Fruit fly (Drosophila melanogaster) whole organism, embryonic: ENCODE results near the gene CG13075.

Experiments used
- Antp ChIP-seq: fragments of 200-800 bp; sonication (Bioruptor generic); optimal IDR thresholded peaks from 3 replicates; lab custom pipeline; 2016; ENCODE audit warnings: missing biosample characterization, missing genetic modification characterization
- Bgb ChIP-seq: fragments of 200-800 bp; sonication (Bioruptor generic); IDR thresholded peaks from 2 replicates; pipeline ENCODE4 v1.3.6; 2022; ENCODE audit warnings: missing biosample characterization, missing genetic modification characterization; ENCODE audit not compliant: partially characterized antibody
- C15 ChIP-seq: fragments of 200-800 bp; sonication (Bioruptor generic); IDR thresholded peaks from 3 replicates; pipeline ENCODE4 v1.3.6; 2022; ENCODE audit warnings: missing biosample characterization, missing genetic modification characterization
- CG10147 ChIP-seq: fragments of 200-800 bp; sonication (Bioruptor generic); optimal IDR thresholded peaks from 2 replicates; lab custom pipeline; 2019; ENCODE audit warnings: missing biosample characterization, mild to moderate bottlenecking, missing genetic modification characterization, moderate library complexity
- CG10209 ChIP-seq: fragments of 200-800 bp; sonication (Bioruptor generic); optimal IDR thresholded peaks from 3 replicates; lab custom pipeline; 2017; ENCODE audit warnings: missing biosample characterization, mild to moderate bottlenecking, missing genetic modification characterization, missing genetic modification reagents
- CG10543 ChIP-seq: fragments of 200-800 bp; sonication (Bioruptor generic); optimal IDR thresholded peaks from 3 replicates; lab custom pipeline; 2017; ENCODE audit warnings: missing biosample characterization, mild to moderate bottlenecking, missing genetic modification characterization, moderate library complexity
- CG11085 ChIP-seq: fragments of 200-800 bp; sonication (Bioruptor generic); IDR thresholded peaks from 2 replicates; pipeline ENCODE4 v1.3.6; 2022; ENCODE audit warnings: missing biosample characterization, missing genetic modification characterization
- CG11695 ChIP-seq: fragments of 200-800 bp; sonication (Bioruptor generic); IDR thresholded peaks from 3 replicates; pipeline ENCODE4 v1.3.6; 2022; ENCODE audit warnings: missing biosample characterization, missing genetic modification characterization
- CG12659 ChIP-seq: fragments of 200-800 bp; sonication (Bioruptor generic); optimal IDR thresholded peaks from 3 replicates; lab custom pipeline; 2017; ENCODE audit warnings: mild to moderate bottlenecking, missing biosample characterization, missing genetic modification reagents, missing genetic modification characterization
- CG12744 ChIP-seq: fragments of 200-800 bp; sonication (Bioruptor generic); optimal IDR thresholded peaks from 2 replicates; lab custom pipeline; 2016; ENCODE audit warnings: missing biosample characterization, missing genetic modification characterization
- CG13287 ChIP-seq: fragments of 200-800 bp; sonication (Bioruptor generic); IDR thresholded peaks from 2 replicates; pipeline ENCODE4 v1.3.6; 2022; ENCODE audit warnings: missing biosample characterization, missing genetic modification characterization; ENCODE audit not compliant: partially characterized antibody
- CG14710 ChIP-seq: fragments of 200-800 bp; sonication (Bioruptor generic); optimal IDR thresholded peaks from 3 replicates; lab custom pipeline; 2019; ENCODE audit warnings: missing biosample characterization, mild to moderate bottlenecking, missing genetic modification characterization, moderate library complexity
- CG14860 ChIP-seq: fragments of 200-800 bp; sonication (Bioruptor generic); IDR thresholded peaks from 3 replicates; pipeline ENCODE4 v1.3.6; 2022; ENCODE audit warnings: missing biosample characterization, missing genetic modification characterization; ENCODE audit not compliant: partially characterized antibody
- CG2116 ChIP-seq: fragments of 200-800 bp; sonication (Bioruptor generic); optimal IDR thresholded peaks from 3 replicates; lab custom pipeline; 2018; ENCODE audit warnings: missing biosample characterization, mild to moderate bottlenecking, missing genetic modification characterization
- CG34422 ChIP-seq: fragments of 200-800 bp; sonication (Bioruptor generic); IDR thresholded peaks from 3 replicates; pipeline ENCODE4 v1.3.6; 2022; ENCODE audit warnings: missing biosample characterization, missing genetic modification characterization
- CG4617 ChIP-seq: fragments of 200-800 bp; sonication (Bioruptor generic); optimal IDR thresholded peaks from 3 replicates; lab custom pipeline; 2016; ENCODE audit warnings: missing biosample characterization, missing genetic modification characterization, borderline replicate concordance
- CG4707 ChIP-seq: fragments of 200-800 bp; sonication (Bioruptor generic); optimal IDR thresholded peaks from 2 replicates; lab custom pipeline; 2018; ENCODE audit warnings: missing biosample characterization, mild to moderate bottlenecking, missing genetic modification characterization, moderate library complexity
- CG6272 ChIP-seq: fragments of 200-800 bp; sonication (Bioruptor generic); IDR thresholded peaks from 2 replicates; pipeline ENCODE4 v1.3.6; 2022; ENCODE audit warnings: missing biosample characterization, missing genetic modification characterization
- CG6813 ChIP-seq: fragments of 200-800 bp; sonication (Bioruptor generic); optimal IDR thresholded peaks from 2 replicates; lab custom pipeline; 2017; ENCODE audit warnings: missing biosample characterization, missing genetic modification characterization, mild to moderate bottlenecking, moderate library complexity, missing genetic modification reagents
- CG7839 ChIP-seq: fragments of 200-800 bp; sonication (Bioruptor generic); optimal IDR thresholded peaks from 3 replicates; lab custom pipeline; 2018; ENCODE audit warnings: missing biosample characterization, mild to moderate bottlenecking, missing genetic modification characterization, moderate library complexity
- CG8089 ChIP-seq: fragments of 200-800 bp; sonication (Bioruptor generic); optimal IDR thresholded peaks from 3 replicates; lab custom pipeline; 2016; ENCODE audit warnings: missing biosample characterization, missing genetic modification characterization
- CG8765 ChIP-seq: fragments of 200-800 bp; sonication (Bioruptor generic); IDR thresholded peaks from 2 replicates; pipeline ENCODE4 v1.3.6; 2022; ENCODE audit warnings: missing biosample characterization, missing genetic modification characterization
- Camta ChIP-seq: fragments of 200-800 bp; sonication (Bioruptor generic); optimal IDR thresholded peaks from 2 replicates; lab custom pipeline; 2016; ENCODE audit warnings: missing biosample characterization, missing genetic modification characterization
- Dbx ChIP-seq: fragments of 200-800 bp; sonication (Bioruptor generic); IDR thresholded peaks from 3 replicates; pipeline ENCODE4 v1.3.6; 2022; ENCODE audit warnings: missing biosample characterization, missing genetic modification characterization
- Dip3 ChIP-seq: fragments of 200-800 bp; sonication (Bioruptor generic); optimal IDR thresholded peaks from 3 replicates; lab custom pipeline; 2016; ENCODE audit warnings: missing biosample characterization, missing genetic modification characterization
- Dp ChIP-seq: fragments of 200-800 bp; sonication (Bioruptor generic); optimal IDR thresholded peaks from 2 replicates; lab custom pipeline; 2018; ENCODE audit warnings: missing biosample characterization, mild to moderate bottlenecking, missing genetic modification characterization, moderate library complexity
- Drgx ChIP-seq: fragments of 200-800 bp; sonication (Bioruptor generic); IDR thresholded peaks from 2 replicates; pipeline ENCODE4 v1.3.6; 2022; ENCODE audit warnings: missing biosample characterization, missing genetic modification characterization
- Fer2 ChIP-seq: fragments of 200-800 bp; sonication (Bioruptor generic); optimal IDR thresholded peaks from 2 replicates; lab custom pipeline; 2018; ENCODE audit warnings: missing biosample characterization, mild to moderate bottlenecking, missing genetic modification characterization, moderate library complexity
- H15 ChIP-seq: fragments of 200-800 bp; sonication (Bioruptor generic); IDR thresholded peaks from 3 replicates; pipeline ENCODE4 v1.3.6; 2022; ENCODE audit warnings: missing biosample characterization, missing genetic modification characterization
- NK7.1 ChIP-seq: fragments of 200-800 bp; sonication (Bioruptor generic); optimal IDR thresholded peaks from 3 replicates; lab custom pipeline; 2016; ENCODE audit warnings: missing biosample characterization, missing genetic modification characterization
- Side ChIP-seq: fragments of 200-800 bp; sonication (Bioruptor generic); optimal IDR thresholded peaks from 2 replicates; lab custom pipeline; 2016; ENCODE audit warnings: missing biosample characterization, missing genetic modification characterization
- Sox102F ChIP-seq: fragments of 200-800 bp; sonication (Bioruptor generic); optimal IDR thresholded peaks from 2 replicates; lab custom pipeline; 2018; ENCODE audit warnings: missing biosample characterization, mild to moderate bottlenecking, missing genetic modification characterization, moderate library complexity
- TFAM ChIP-seq: fragments of 200-800 bp; sonication (Bioruptor generic); optimal IDR thresholded peaks from 2 replicates; lab custom pipeline; 2017; ENCODE audit warnings: missing biosample characterization, missing genetic modification characterization, inconsistent platforms
- aop ChIP-seq: fragments of 200-800 bp; sonication (Bioruptor generic); IDR thresholded peaks from 2 replicates; pipeline ENCODE4 v1.3.6; 2022; ENCODE audit warnings: missing biosample characterization, missing genetic modification characterization
- bab2 ChIP-seq: fragments of 200-800 bp; sonication (Bioruptor generic); optimal IDR thresholded peaks from 2 replicates; lab custom pipeline; 2016; ENCODE audit warnings: missing biosample characterization, missing genetic modification characterization
- cad ChIP-seq: fragments of >200 bp; optimal IDR thresholded peaks from 2 replicates; lab custom pipeline; 2017; ENCODE audit warnings: missing biosample characterization, missing genetic modification characterization
- cg ChIP-seq: fragments of 200-800 bp; sonication (Bioruptor generic); optimal IDR thresholded peaks from 3 replicates; lab custom pipeline; 2019; ENCODE audit warnings: missing biosample characterization, mild to moderate bottlenecking, missing genetic modification characterization, moderate library complexity
- ci ChIP-seq: fragments of 200-800 bp; sonication (Bioruptor generic); IDR thresholded peaks from 3 replicates; pipeline ENCODE4 v1.3.6; 2022; ENCODE audit warnings: missing biosample characterization, missing genetic modification characterization
- cwo ChIP-seq: fragments of 200-800 bp; sonication (Bioruptor generic); optimal IDR thresholded peaks from 3 replicates; lab custom pipeline; 2017; ENCODE audit warnings: missing biosample characterization, missing genetic modification characterization, mild to moderate bottlenecking, moderate library complexity, missing genetic modification reagents
- en ChIP-seq: fragments of 200-800 bp; sonication (Bioruptor generic); optimal IDR thresholded peaks from 2 replicates; lab custom pipeline; 2016; ENCODE audit warnings: missing biosample characterization, missing genetic modification characterization
- ewg ChIP-seq: fragments of 200-800 bp; sonication (Bioruptor generic); optimal IDR thresholded peaks from 3 replicates; lab custom pipeline; 2017; ENCODE audit warnings: mild to moderate bottlenecking, missing biosample characterization, missing genetic modification reagents, missing genetic modification characterization
- grn ChIP-seq: fragments of 200-800 bp; sonication (Bioruptor generic); optimal IDR thresholded peaks from 3 replicates; lab custom pipeline; 2017; ENCODE audit warnings: missing biosample characterization, missing genetic modification characterization
- knrl ChIP-seq: fragments of 200-800 bp; sonication (Bioruptor generic); IDR thresholded peaks from 3 replicates; pipeline ENCODE4 v1.3.6; 2022; ENCODE audit warnings: missing biosample characterization, missing genetic modification characterization; ENCODE audit not compliant: partially characterized antibody
- nmo ChIP-seq: fragments of 200-800 bp; sonication (Bioruptor generic); optimal IDR thresholded peaks from 2 replicates; lab custom pipeline; 2018; ENCODE audit warnings: missing biosample characterization, mild to moderate bottlenecking, missing genetic modification characterization, moderate library complexity
- oc ChIP-seq: fragments of 200-800 bp; sonication (Bioruptor generic); optimal IDR thresholded peaks from 2 replicates; lab custom pipeline; 2018; ENCODE audit warnings: missing biosample characterization, mild to moderate bottlenecking, missing genetic modification characterization, moderate library complexity
- ranshi ChIP-seq: fragments of 200-800 bp; sonication (Bioruptor generic); IDR thresholded peaks from 2 replicates; pipeline ENCODE4 v1.3.6; 2022; ENCODE audit warnings: missing biosample characterization, missing genetic modification characterization
- repo ChIP-seq: fragments of 200-800 bp; sonication (Bioruptor generic); optimal IDR thresholded peaks from 2 replicates; lab custom pipeline; 2016; ENCODE audit warnings: missing biosample characterization, missing genetic modification characterization
- sisA ChIP-seq: fragments of 200-800 bp; sonication (Bioruptor generic); IDR thresholded peaks from 2 replicates; pipeline ENCODE4 v1.3.6; 2022; ENCODE audit warnings: missing biosample characterization, missing genetic modification characterization
- tap ChIP-seq: fragments of 200-800 bp; optimal IDR thresholded peaks from 3 replicates; lab custom pipeline; 2019; ENCODE audit warnings: missing biosample characterization, mild to moderate bottlenecking, missing genetic modification characterization, moderate library complexity
- vnd ChIP-seq: fragments of 200-800 bp; sonication (Bioruptor generic); IDR thresholded peaks from 3 replicates; pipeline ENCODE4 v1.3.6; 2022; ENCODE audit warnings: missing biosample characterization, missing genetic modification characterization; ENCODE audit not compliant: partially characterized antibody
- wek ChIP-seq: fragments of 200-800 bp; sonication (Bioruptor generic); optimal IDR thresholded peaks from 3 replicates; lab custom pipeline; 2018; ENCODE audit warnings: missing biosample characterization, mild to moderate bottlenecking, missing genetic modification characterization, moderate library complexity

CG13075 gene

dm6 chr3L:16048086-16048485 lies 35.7 kb upstream of the CG13075 start (continued):
- peak; percentile 18 for TF ChIP-seq cwo (GFP tag; lab: Kevin White, UChicago)
- TF ChIP-seq CG7839 (tag; lab: Kevin White, UChicago), result peak; percentile 55
- no peak for TF ChIP-seq CG4707 (GFP tag; lab: Kevin White, UChicago)
- peak; percentile 7 for TF ChIP-seq tap (tag; lab: Kevin White, UChicago)
- TF ChIP-seq CG13287 (GFP tag; lab: Robert Waterston, UW), result no peak
- TF ChIP-seq repo (GFP tag; lab: Kevin White, UChicago), result no peak
- TF ChIP-seq CG11695 (GFP tag; lab: Robert Waterston, UW), result peak; percentile 94
- TF ChIP-seq aop (GFP tag; lab: Robert Waterston, UW), result no peak
- no peak for TF ChIP-seq cad (GFP tag; lab: Kevin White, UChicago)
- no peak for TF ChIP-seq CG6813
- peak; percentile 82 for TF ChIP-seq CG10543 (GFP tag; lab: Kevin White, UChicago)
- TF ChIP-seq Dp (GFP tag; lab: Kevin White, UChicago), result no peak
- no peak for TF ChIP-seq CG8765 (GFP tag; lab: Robert Waterston, UW)
- TF ChIP-seq Sox102F (GFP tag; lab: Kevin White, UChicago), result peak; percentile 31
- TF ChIP-seq CG10147 (GFP tag; lab: Kevin White, UChicago), result peak; percentile 40
- TF ChIP-seq CG10209 (GFP tag; lab: Kevin White, UChicago), result peak; percentile 39
- 0 out of 3 replicates have a peak, but pooled peaks have one; percentile 40 for TF ChIP-seq Dbx (GFP tag; lab: Robert Waterston, UW)
- 0 out of 3 replicates have a peak, but pooled peaks have one; percentile 22 for TF ChIP-seq C15 (GFP tag; lab: Robert Waterston, UW)
- no peak for TF ChIP-seq Bgb (GFP tag; lab: Robert Waterston, UW)
- no peak for TF ChIP-seq oc
- TF ChIP-seq Fer2, result no peak
- peak; percentile 49 for TF ChIP-seq Dip3 (GFP tag; lab: Kevin White, UChicago)
- TF ChIP-seq wek (GFP tag; lab: Kevin White, UChicago), result no peak
- no peak for TF ChIP-seq en (GFP tag; lab: Kevin White, UChicago)
- TF ChIP-seq ewg (GFP tag; lab: Kevin White, UChicago), result no peak
- peak; percentile 42 for TF ChIP-seq CG12744 (GFP tag; lab: Kevin White, UChicago)
- no peak for TF ChIP-seq CG2116
- 0 out of 3 replicates have a peak, but pooled peaks have one; percentile 57 for TF ChIP-seq ci
- no peak for TF ChIP-seq TFAM
- no peak for TF ChIP-seq NK7.1
- no peak for TF ChIP-seq cg (GFP tag; lab: Kevin White, UChicago)
- no peak for TF ChIP-seq CG11085 (GFP tag; lab: Robert Waterston, UW)
- peak; percentile 54 for TF ChIP-seq bab2
- TF ChIP-seq nmo, result peak; percentile 12
- peak; percentile 81 for TF ChIP-seq Drgx (GFP tag; lab: Robert Waterston, UW)
- TF ChIP-seq knrl (GFP tag; lab: Robert Waterston, UW), result no peak
- no peak for TF ChIP-seq CG14860 (GFP tag; lab: Robert Waterston, UW)
- peak; percentile 1 for TF ChIP-seq Side
- TF ChIP-seq CG4617 (GFP tag; lab: Kevin White, UChicago), result no peak
- peak; percentile 23 for TF ChIP-seq CG8089 (GFP tag; lab: Kevin White, UChicago)
- TF ChIP-seq CG14710 (tag; lab: Kevin White, UChicago), result no peak
- TF ChIP-seq Antp (GFP tag; lab: Kevin White, UChicago), result peak; percentile 27
- no peak for TF ChIP-seq sisA
- peak; percentile 43 for TF ChIP-seq CG12659 (GFP tag; lab: Kevin White, UChicago)
- TF ChIP-seq CG6272 (GFP tag; lab: Robert Waterston, UW), result no peak
- no peak for TF ChIP-seq vnd (GFP tag; lab: Robert Waterston, UW)
- no peak for TF ChIP-seq CG34422 (GFP tag; lab: Robert Waterston, UW)
- no peak for TF ChIP-seq grn (GFP tag; lab: Kevin White, UChicago)
- peak; percentile 60; the same call in 1 of the 2 replicates for TF ChIP-seq ranshi
- no peak for TF ChIP-seq Camta (GFP tag; lab: Kevin White, UChicago)
- no peak for TF ChIP-seq H15 (GFP tag; lab: Robert Waterston, UW)
